Worm (Caenorhabditis elegans) whole organism, L1 larva: ENCODE measurements around the gene D1086.7.

ENCODE experiments used
- aha-1 ChIP-seq: fragments of 150-350 bp; optimal IDR thresholded peaks from 2 replicates; lab custom pipeline; 2014; ENCODE audit warnings: missing biosample characterization, missing genetic modification characterization
- ama-1 ChIP-seq: fragments of 150-350 bp; optimal IDR thresholded peaks from 2 replicates; lab custom pipeline; 2014
- ceh-90 ChIP-seq: sonication (generic microtip); optimal IDR thresholded peaks from 2 replicates; lab custom pipeline; 2016; ENCODE audit warnings: missing genetic modification characterization, missing compliant biosample characterization
- egl-27 ChIP-seq, 2 experiments: fragments of 150-350 bp in 1 of 2; sonication (generic microtip); optimal IDR thresholded peaks; 3 replicates each; lab custom pipeline; 2017 to 2018; ENCODE audit warnings: missing biosample characterization in 2 of 2, missing genetic modification characterization in 2 of 2, missing genetic modification reagents in 2 of 2
- lsy-2 ChIP-seq, 2 experiments: fragments of 150-350 bp; optimal IDR thresholded peaks; 2 replicates each; lab custom pipeline; 2014; ENCODE audit warnings: missing biosample characterization in 2 of 2, missing genetic modification characterization in 2 of 2
- mep-1 ChIP-seq: fragments of 150-350 bp; optimal IDR thresholded peaks from 2 replicates; lab custom pipeline; 2014; ENCODE audit warnings: missing biosample characterization, missing genetic modification characterization
- nhr-12 ChIP-seq: sonication (generic microtip); optimal IDR thresholded peaks from 2 replicates; lab custom pipeline; 2017; ENCODE audit warnings: missing biosample characterization, missing genetic modification characterization

ce11 chrV:14107511-14107910, 23.4 kb downstream of the D1086.7 start, which contains the start of gene H39E23.3:
- TF ChIP-seq mep-1, result no peak
- no peak for TF ChIP-seq ceh-90 (tag; lab: Kevin White, UChicago)
- no peak for TF ChIP-seq egl-27 (tag; optimal IDR thresholded peaks at IDR 0.05; lab: Kevin White, UChicago)
- TF ChIP-seq ama-1 (lab: Kevin White, UChicago), result no peak
- no peak for TF ChIP-seq nhr-12 (tag; lab: Kevin White, UChicago)
- no peak for TF ChIP-seq aha-1 (tag; lab: Kevin White, UChicago)
- TF ChIP-seq lsy-2 (tag; optimal IDR thresholded peaks at IDR 0.05; lab: Kevin White, UChicago), result no peak
